Worm (Caenorhabditis elegans): ENCODE results near the gene zig-12.

ce11 chrX:8761497-8761896, 2.2 kb upstream of the zig-12 start, which contains the start of gene M02D8.5:
- no peak for TF ChIP-seq dao-5 (tag; optimal IDR thresholded peaks at IDR 0.05)
- TF ChIP-seq him-1 (tag; optimal IDR thresholded peaks at IDR 0.05) = no peak

Measured in whole organism, L4/young adult.